Fruit fly (Drosophila melanogaster) whole organism, embryonic: Measurements from ENCODE around the gene Pcif1.
A peak's percentile ranks its signal among the peaks of the same experiment; 100 is the strongest.

Experiments used
- Atf-2 ChIP-seq: fragments of 200-800 bp; sonication (Bioruptor generic); optimal IDR thresholded peaks from 2 replicates; lab custom pipeline; 2016; ENCODE audit warnings: missing biosample characterization, missing genetic modification characterization
- Bgb ChIP-seq: fragments of 200-800 bp; sonication (Bioruptor generic); IDR thresholded peaks from 2 replicates; pipeline ENCODE4 v1.3.6; 2022; ENCODE audit warnings: missing biosample characterization, missing genetic modification characterization; ENCODE audit not compliant: partially characterized antibody
- CG10543 ChIP-seq: fragments of 200-800 bp; sonication (Bioruptor generic); optimal IDR thresholded peaks from 3 replicates; lab custom pipeline; 2017; ENCODE audit warnings: missing biosample characterization, mild to moderate bottlenecking, missing genetic modification characterization, moderate library complexity
- CG10959 ChIP-seq: fragments of 200-800 bp; sonication (Bioruptor generic); IDR thresholded peaks from 2 replicates; pipeline ENCODE4 v1.3.6; 2022; ENCODE audit warnings: missing biosample characterization, missing genetic modification characterization
- CG11398 ChIP-seq: fragments of 200-800 bp; sonication (Bioruptor generic); optimal IDR thresholded peaks from 2 replicates; lab custom pipeline; 2016; ENCODE audit warnings: missing biosample characterization, missing genetic modification characterization
- CG11456 ChIP-seq: fragments of 200-800 bp; sonication (Bioruptor generic); IDR thresholded peaks from 3 replicates; pipeline ENCODE4 v1.3.6; 2022; ENCODE audit warnings: missing biosample characterization, missing genetic modification characterization
- CG11560 ChIP-seq: fragments of 200-800 bp; sonication (Bioruptor generic); IDR thresholded peaks from 3 replicates; pipeline ENCODE4 v1.3.6; 2022; ENCODE audit warnings: missing biosample characterization, missing genetic modification characterization
- CG11723 ChIP-seq: fragments of 200-800 bp; sonication (Bioruptor generic); optimal IDR thresholded peaks from 2 replicates; lab custom pipeline; 2017; ENCODE audit warnings: missing biosample characterization, mild to moderate bottlenecking, missing genetic modification characterization
- CG13424 ChIP-seq: fragments of 200-800 bp; sonication (Bioruptor generic); optimal IDR thresholded peaks from 2 replicates; lab custom pipeline; 2019; ENCODE audit warnings: missing biosample characterization, mild to moderate bottlenecking, missing genetic modification characterization, moderate library complexity
- CG13624 ChIP-seq: fragments of 200-800 bp; sonication (Bioruptor generic); optimal IDR thresholded peaks from 2 replicates; lab custom pipeline; 2016; ENCODE audit warnings: missing biosample characterization, missing genetic modification characterization
- CG15479 ChIP-seq: fragments of 200-800 bp; sonication (Bioruptor generic); optimal IDR thresholded peaks from 3 replicates; lab custom pipeline; 2019; ENCODE audit warnings: missing biosample characterization, mild to moderate bottlenecking, missing genetic modification characterization, moderate library complexity
- CG15514 ChIP-seq: fragments of 200-800 bp; sonication (Bioruptor generic); optimal IDR thresholded peaks from 3 replicates; lab custom pipeline; 2017; ENCODE audit warnings: missing biosample characterization, missing genetic modification characterization, mild to moderate bottlenecking, moderate library complexity, missing genetic modification reagents
- CG18011 ChIP-seq: fragments of 200-800 bp; sonication (Bioruptor generic); optimal IDR thresholded peaks from 2 replicates; lab custom pipeline; 2017; ENCODE audit warnings: missing biosample characterization, missing genetic modification characterization, mild to moderate bottlenecking, moderate library complexity, missing genotype
- CG18476 ChIP-seq: fragments of 200-800 bp; sonication (Bioruptor generic); optimal IDR thresholded peaks from 2 replicates; lab custom pipeline; 2016; ENCODE audit warnings: missing biosample characterization, mild to moderate bottlenecking, missing genetic modification characterization
- CG18619 ChIP-seq: fragments of 200-800 bp; sonication (Bioruptor generic); optimal IDR thresholded peaks from 3 replicates; lab custom pipeline; 2017; ENCODE audit warnings: missing biosample characterization, mild to moderate bottlenecking, missing genetic modification characterization
- CG32532 ChIP-seq: fragments of 200-800 bp; sonication (Bioruptor generic); IDR thresholded peaks from 2 replicates; pipeline ENCODE4 v1.3.6; 2022; ENCODE audit warnings: missing biosample characterization, missing genetic modification characterization
- CG3281 ChIP-seq: fragments of 200-800 bp; sonication (Bioruptor generic); optimal IDR thresholded peaks from 3 replicates; lab custom pipeline; 2017; ENCODE audit warnings: missing biosample characterization, mild to moderate bottlenecking, missing genetic modification characterization
- CG33213 ChIP-seq: fragments of 200-800 bp; sonication (Bioruptor generic); optimal IDR thresholded peaks from 3 replicates; lab custom pipeline; 2016; ENCODE audit warnings: missing biosample characterization, missing genetic modification characterization
- CG7839 ChIP-seq: fragments of 200-800 bp; sonication (Bioruptor generic); optimal IDR thresholded peaks from 3 replicates; lab custom pipeline; 2018; ENCODE audit warnings: missing biosample characterization, mild to moderate bottlenecking, missing genetic modification characterization, moderate library complexity
- CG7987 ChIP-seq: fragments of 200-800 bp; sonication (Bioruptor generic); optimal IDR thresholded peaks from 2 replicates; lab custom pipeline; 2018; ENCODE audit warnings: missing biosample characterization, mild to moderate bottlenecking, missing genetic modification characterization, moderate library complexity
- Dp ChIP-seq: fragments of 200-800 bp; sonication (Bioruptor generic); optimal IDR thresholded peaks from 2 replicates; lab custom pipeline; 2018; ENCODE audit warnings: missing biosample characterization, mild to moderate bottlenecking, missing genetic modification characterization, moderate library complexity
- E2f1 ChIP-seq: fragments of 200-800 bp; sonication (Bioruptor generic); IDR thresholded peaks from 2 replicates; pipeline ENCODE4 v1.3.6; 2022; ENCODE audit warnings: missing biosample characterization, missing genetic modification characterization
- HHEX ChIP-seq: fragments of 200-800 bp; sonication (Bioruptor generic); optimal IDR thresholded peaks from 3 replicates; lab custom pipeline; 2017; ENCODE audit warnings: missing biosample characterization, mild to moderate bottlenecking, missing genetic modification characterization, missing genetic modification reagents
- HmgD ChIP-seq: fragments of 200-800 bp; sonication (Bioruptor generic); optimal IDR thresholded peaks from 3 replicates; lab custom pipeline; 2016; ENCODE audit warnings: missing biosample characterization, missing genetic modification characterization
- Hr39 ChIP-seq: fragments of >200 bp; optimal IDR thresholded peaks from 2 replicates; lab custom pipeline; 2017
- Hr78 ChIP-seq, 2 experiments: fragments of 200-800 bp in 1 of 2; fragments of >200 bp in 1 of 2; sonication (Bioruptor generic) in 1 of 2; optimal IDR thresholded peaks; 2 replicates each; lab custom pipeline; 2017 to 2019; ENCODE audit warnings: missing biosample characterization in 2 of 2, missing genetic modification characterization in 2 of 2, mild to moderate bottlenecking in 1 of 2, moderate library complexity in 1 of 2
- Lim3 ChIP-seq: fragments of 200-800 bp; sonication (Bioruptor generic); IDR thresholded peaks from 2 replicates; pipeline ENCODE4 v1.3.6; 2022; ENCODE audit warnings: missing biosample characterization, missing genetic modification characterization
- NFAT ChIP-seq: fragments of 200-800 bp; sonication (Bioruptor generic); IDR thresholded peaks from 2 replicates; pipeline ENCODE4 v1.3.6; 2022; ENCODE audit warnings: missing biosample characterization, missing genetic modification characterization
- Six4 ChIP-seq: fragments of 200-800 bp; sonication (Bioruptor generic); optimal IDR thresholded peaks from 2 replicates; lab custom pipeline; 2016; ENCODE audit warnings: missing biosample characterization, missing genetic modification characterization
- Ssrp ChIP-seq: fragments of 200-800 bp; sonication (Bioruptor generic); optimal IDR thresholded peaks from 2 replicates; lab custom pipeline; 2018; ENCODE audit warnings: missing biosample characterization, mild to moderate bottlenecking, missing genetic modification characterization, moderate library complexity
- YL-1 ChIP-seq: fragments of 200-800 bp; sonication (Bioruptor generic); optimal IDR thresholded peaks from 3 replicates; lab custom pipeline; 2017; ENCODE audit warnings: missing biosample characterization, mild to moderate bottlenecking, missing genetic modification characterization
- cas ChIP-seq: fragments of 200-800 bp; sonication (Bioruptor generic); IDR thresholded peaks from 2 replicates; pipeline ENCODE4 v1.3.6; 2022; ENCODE audit warnings: missing biosample characterization, missing genetic modification characterization
- dmrt11E ChIP-seq: fragments of 200-800 bp; sonication (Bioruptor generic); optimal IDR thresholded peaks from 3 replicates; lab custom pipeline; 2018; ENCODE audit warnings: missing biosample characterization, mild to moderate bottlenecking, missing genetic modification characterization, moderate library complexity
- emc ChIP-seq: fragments of 200-800 bp; sonication (Bioruptor generic); optimal IDR thresholded peaks from 2 replicates; lab custom pipeline; 2016; ENCODE audit warnings: missing biosample characterization, missing genetic modification characterization
- en ChIP-seq: fragments of 200-800 bp; sonication (Bioruptor generic); optimal IDR thresholded peaks from 2 replicates; lab custom pipeline; 2016; ENCODE audit warnings: missing biosample characterization, missing genetic modification characterization
- gcm ChIP-seq: fragments of 200-800 bp; sonication (Bioruptor generic); optimal IDR thresholded peaks from 2 replicates; lab custom pipeline; 2019; ENCODE audit warnings: missing biosample characterization, mild to moderate bottlenecking, missing genetic modification characterization, moderate library complexity
- gem ChIP-seq: fragments of 200-800 bp; sonication (Bioruptor generic); optimal IDR thresholded peaks from 2 replicates; lab custom pipeline; 2019; ENCODE audit warnings: missing biosample characterization, mild to moderate bottlenecking, missing genetic modification characterization, moderate library complexity
- luna ChIP-seq: fragments of 200-800 bp; sonication (Bioruptor generic); optimal IDR thresholded peaks from 2 replicates; lab custom pipeline; 2016; ENCODE audit warnings: missing biosample characterization, missing genetic modification characterization
- oc ChIP-seq: fragments of 200-800 bp; sonication (Bioruptor generic); optimal IDR thresholded peaks from 2 replicates; lab custom pipeline; 2018; ENCODE audit warnings: missing biosample characterization, mild to moderate bottlenecking, missing genetic modification characterization, moderate library complexity
- pb ChIP-seq: fragments of 200-800 bp; sonication (Bioruptor generic); optimal IDR thresholded peaks from 3 replicates; lab custom pipeline; 2016; ENCODE audit warnings: missing biosample characterization, missing genetic modification characterization
- peb ChIP-seq: fragments of 200-800 bp; sonication (Bioruptor generic); IDR thresholded peaks from 2 replicates; pipeline ENCODE4 v1.3.6; 2022; ENCODE audit warnings: missing biosample characterization, missing genetic modification characterization
- pfk ChIP-seq: fragments of 200-800 bp; sonication (Bioruptor generic); optimal IDR thresholded peaks from 2 replicates; lab custom pipeline; 2018; ENCODE audit warnings: missing biosample characterization, mild to moderate bottlenecking, missing genetic modification characterization, moderate library complexity
- pum ChIP-seq: fragments of 200-800 bp; sonication (Bioruptor generic); optimal IDR thresholded peaks from 2 replicates; lab custom pipeline; 2016; ENCODE audit warnings: missing biosample characterization, missing genetic modification characterization
- so ChIP-seq: fragments of 200-800 bp; sonication (Bioruptor generic); IDR thresholded peaks from 3 replicates; pipeline ENCODE4 v1.3.6; 2022; ENCODE audit warnings: missing biosample characterization, missing genetic modification characterization
- sr ChIP-seq: fragments of 200-800 bp; sonication (Bioruptor generic); IDR thresholded peaks from 3 replicates; pipeline ENCODE4 v1.3.6; 2022; ENCODE audit warnings: missing biosample characterization, missing genetic modification characterization
- stwl ChIP-seq: fragments of 200-800 bp; sonication (Bioruptor generic); optimal IDR thresholded peaks from 3 replicates; lab custom pipeline; 2018; ENCODE audit warnings: missing biosample characterization, mild to moderate bottlenecking, missing genetic modification characterization, moderate library complexity
- trem ChIP-seq: fragments of 200-800 bp; optimal IDR thresholded peaks from 3 replicates; lab custom pipeline; 2019; ENCODE audit warnings: missing biosample characterization, mild to moderate bottlenecking, missing genetic modification characterization, moderate library complexity
- wor ChIP-seq: fragments of 200-800 bp; sonication (Bioruptor generic); IDR thresholded peaks from 2 replicates; pipeline ENCODE4 v1.3.6; 2022; ENCODE audit warnings: missing biosample characterization, missing genetic modification characterization
- yki ChIP-seq: fragments of >200 bp; optimal IDR thresholded peaks from 3 replicates; lab custom pipeline; 2018
- zen ChIP-seq: fragments of 200-800 bp; sonication (Bioruptor generic); optimal IDR thresholded peaks from 3 replicates; lab custom pipeline; 2018; ENCODE audit warnings: missing biosample characterization, mild to moderate bottlenecking, missing genetic modification characterization, moderate library complexity

Gene Pcif1

dm6 chr3L:20771891-20772646 is 13.9 kb downstream of the Pcif1 start (continued):
- TF ChIP-seq YL-1 (peak; percentile 40), trem (tag; lab: Kevin White, UChicago) (peak; percentile 51), Lim3 (GFP tag; lab: Robert Waterston, UW) (no peak), CG13624 (GFP tag; lab: Kevin White, UChicago) (peak; percentile 57), CG10959 (GFP tag; lab: Robert Waterston, UW) (peak; percentile 65), CG3281 (peak; percentile 81), HHEX (GFP tag; lab: Kevin White, UChicago) (peak; percentile 81), NFAT (GFP tag; lab: Robert Waterston, UW) (peak; percentile 77), dmrt11E (peak; percentile 70), Dp (GFP tag; lab: Kevin White, UChicago) (no peak), Bgb (GFP tag; lab: Robert Waterston, UW) (no peak), CG11723 (peak; percentile 4), CG15479 (GFP tag; lab: Kevin White, UChicago) (no peak), stwl (tag; lab: Kevin White, UChicago) (peak; percentile 23), CG7839 (tag; lab: Kevin White, UChicago) (peak; percentile 81), CG32532 (GFP tag; lab: Robert Waterston, UW) (peak; percentile 89), oc (peak; percentile 80), emc (GFP tag; lab: Kevin White, UChicago) (peak; percentile 40), zen (tag; lab: Kevin White, UChicago) (peak; percentile 77), Atf-2 (GFP tag; lab: Kevin White, UChicago) (peak; percentile 40), CG11560 (tag; lab: Robert Waterston, UW) (peak; percentile 38; the same call in 1 of the 3 replicates), so (GFP tag; lab: Robert Waterston, UW) (peak; percentile 82; the same call in 2 of the 3 replicates), en (GFP tag; lab: Kevin White, UChicago) (peak; percentile 16), Hr78 (GFP tag; optimal IDR thresholded peaks at IDR 0.05; lab: Kevin White, UChicago) (no peak), HmgD (GFP tag; lab: Kevin White, UChicago) (peak; percentile 53), CG13424 (tag; lab: Kevin White, UChicago) (peak; percentile 60), pfk (GFP tag; lab: Kevin White, UChicago) (no peak), CG11398 (GFP tag; lab: Kevin White, UChicago) (peak; percentile 70), CG11456 (peak; percentile 83), CG7987 (GFP tag; lab: Kevin White, UChicago) (peak; percentile 43), CG33213 (GFP tag; lab: Kevin White, UChicago) (peak; percentile 63), Hr39 (lab: Kevin White, UChicago) (no peak), CG18619 (GFP tag; lab: Kevin White, UChicago) (peak; percentile 74), CG18476 (GFP tag; lab: Kevin White, UChicago) (peak; percentile 78), Six4 (GFP tag; lab: Kevin White, UChicago) (peak; percentile 58), wor (peak; percentile 66), gem (tag; lab: Kevin White, UChicago) (peak; percentile 88), CG18011 (GFP tag; lab: Kevin White, UChicago) (no peak), E2f1 (peak; percentile 86), sr (no peak), yki (lab: Kevin White, UChicago) (no peak), pb (GFP tag; lab: Kevin White, UChicago) (peak; percentile 70), cas (GFP tag; lab: Robert Waterston, UW) (0 out of 2 replicates have a peak, but pooled peaks have one; percentile 38), luna (GFP tag; lab: Kevin White, UChicago) (no peak), Ssrp (peak; percentile 73), pum (GFP tag; lab: Kevin White, UChicago) (peak; percentile 51), peb (GFP tag; lab: Robert Waterston, UW) (peak; percentile 65), gcm (GFP tag; lab: Kevin White, UChicago) (peak; percentile 67), CG15514 (GFP tag; lab: Kevin White, UChicago) (peak; percentile 72), CG10543 (GFP tag; lab: Kevin White, UChicago) (no peak)
